Worm (Caenorhabditis elegans): ENCODE data around the gene pgp-14.

The pgp-14 gene

DNA sequence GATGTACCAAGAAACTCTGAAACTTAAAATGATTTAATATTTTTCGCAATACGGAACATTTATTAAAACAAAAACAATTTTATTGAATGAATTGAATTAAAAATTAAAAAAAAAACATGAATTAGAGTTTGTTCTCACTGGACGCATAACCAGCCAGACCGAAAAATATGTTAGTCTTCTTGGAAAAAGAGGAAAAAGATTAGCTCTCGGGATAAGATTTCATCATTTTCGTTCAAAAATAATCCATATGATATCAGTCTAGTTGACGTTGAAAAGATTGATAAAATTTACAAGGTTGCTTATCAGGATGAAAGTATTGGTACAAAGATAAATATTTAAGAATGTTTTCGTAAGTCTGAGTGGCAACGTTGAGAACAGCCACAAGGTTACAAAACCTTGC is 48.9 kb downstream of the pgp-14 start, which contains the start of gene nhr-26:
nhr-26 (minus strand) TSS at position 10 of the 400 bp plus-strand sequence.
- TF ChIP-seq nhr-47 (tag; optimal IDR thresholded peaks at IDR 0.05) = peak; percentile 32
- peak; percentile 43 for TF ChIP-seq nhr-71 (tag; optimal IDR thresholded peaks at IDR 0.05)
- TF ChIP-seq fkh-8 (tag; optimal IDR thresholded peaks at IDR 0.05) = peak; percentile 58
- TF ChIP-seq egl-13 (tag; optimal IDR thresholded peaks at IDR 0.05) = peak; percentile 33
- TF ChIP-seq mab-9 (GFP tag; IDR thresholded peaks at IDR 0.05) = no peak
- TF ChIP-seq ztf-11 (tag; optimal IDR thresholded peaks at IDR 0.05) = no peak
- peak; percentile 30 for TF ChIP-seq pax-3 (tag; optimal IDR thresholded peaks at IDR 0.05)
- TF ChIP-seq dsc-1 (tag; optimal IDR thresholded peaks at IDR 0.05) = peak; percentile 92
